Fruit fly (Drosophila melanogaster) whole organism, embryonic: ENCODE measurements around the gene Rtnl1.

Experiments used
- Asciz ChIP-seq: fragments of 200-800 bp; sonication (Bioruptor generic); optimal IDR thresholded peaks from 2 replicates; lab custom pipeline; 2017; ENCODE audit warnings: missing biosample characterization, mild to moderate bottlenecking, missing genetic modification characterization, missing genetic modification reagents
- BEAF-32 ChIP-seq: fragments of 200-800 bp; sonication (Bioruptor generic); optimal IDR thresholded peaks from 3 replicates; lab custom pipeline; 2017; ENCODE audit warnings: missing biosample characterization, missing genetic modification characterization, mild to moderate bottlenecking, moderate library complexity, missing genetic modification reagents
- Bgb ChIP-seq: fragments of 200-800 bp; sonication (Bioruptor generic); IDR thresholded peaks from 2 replicates; pipeline ENCODE4 v1.3.6; 2022; ENCODE audit warnings: missing biosample characterization, missing genetic modification characterization; ENCODE audit not compliant: partially characterized antibody
- Bteb2 ChIP-seq: fragments of 200-800 bp; sonication (Bioruptor generic); optimal IDR thresholded peaks from 2 replicates; lab custom pipeline; 2016; ENCODE audit warnings: missing biosample characterization, missing genetic modification characterization
- CG10267 ChIP-seq: fragments of 200-800 bp; sonication (Bioruptor generic); optimal IDR thresholded peaks from 2 replicates; lab custom pipeline; 2018; ENCODE audit warnings: missing biosample characterization, mild to moderate bottlenecking, missing genetic modification characterization, moderate library complexity
- CG10431 ChIP-seq: fragments of 200-800 bp; sonication (Bioruptor generic); optimal IDR thresholded peaks from 3 replicates; lab custom pipeline; 2018; ENCODE audit warnings: missing biosample characterization, mild to moderate bottlenecking, missing genetic modification characterization
- CG14050 ChIP-seq: fragments of 200-800 bp; sonication (Bioruptor generic); IDR thresholded peaks from 3 replicates; pipeline ENCODE4 v1.3.6; 2022; ENCODE audit warnings: missing biosample characterization, missing genetic modification characterization
- CG15073 ChIP-seq: fragments of 200-800 bp; sonication (Bioruptor generic); optimal IDR thresholded peaks from 2 replicates; lab custom pipeline; 2016; ENCODE audit warnings: missing biosample characterization, missing genetic modification characterization
- CG15514 ChIP-seq: fragments of 200-800 bp; sonication (Bioruptor generic); optimal IDR thresholded peaks from 3 replicates; lab custom pipeline; 2017; ENCODE audit warnings: missing biosample characterization, missing genetic modification characterization, mild to moderate bottlenecking, moderate library complexity, missing genetic modification reagents
- CG17568 ChIP-seq: fragments of 200-800 bp; sonication (Bioruptor generic); optimal IDR thresholded peaks from 2 replicates; lab custom pipeline; 2018; ENCODE audit warnings: missing biosample characterization, mild to moderate bottlenecking, missing genetic modification characterization, moderate library complexity
- CG17912 ChIP-seq: fragments of 200-800 bp; sonication (Bioruptor generic); optimal IDR thresholded peaks from 2 replicates; lab custom pipeline; 2018; ENCODE audit warnings: missing biosample characterization, mild to moderate bottlenecking, missing genetic modification characterization
- CG2678 ChIP-seq: fragments of 200-800 bp; sonication (Bioruptor generic); optimal IDR thresholded peaks from 3 replicates; lab custom pipeline; 2019; ENCODE audit warnings: missing biosample characterization, mild to moderate bottlenecking, missing genetic modification characterization, moderate library complexity
- CG3847 ChIP-seq: fragments of 200-800 bp; sonication (Bioruptor generic); IDR thresholded peaks from 2 replicates; pipeline ENCODE4 v1.3.6; 2022; ENCODE audit warnings: missing biosample characterization, missing genetic modification characterization
- CG4730 ChIP-seq: fragments of 200-800 bp; sonication (Bioruptor generic); IDR thresholded peaks from 2 replicates; pipeline ENCODE4 v1.3.6; 2022; ENCODE audit warnings: missing biosample characterization, missing genetic modification characterization
- CG6254 ChIP-seq: fragments of 200-800 bp; sonication (Bioruptor generic); optimal IDR thresholded peaks from 3 replicates; lab custom pipeline; 2017; ENCODE audit warnings: mild to moderate bottlenecking, missing biosample characterization, missing genetic modification reagents, missing genetic modification characterization
- CG6654 ChIP-seq: fragments of 200-800 bp; sonication (Bioruptor generic); optimal IDR thresholded peaks from 2 replicates; lab custom pipeline; 2017; ENCODE audit warnings: missing biosample characterization, mild to moderate bottlenecking, missing genetic modification characterization
- CG6689 ChIP-seq: fragments of 200-800 bp; sonication (Bioruptor generic); IDR thresholded peaks from 2 replicates; pipeline ENCODE4 v1.3.6; 2022; ENCODE audit warnings: missing biosample characterization, missing genetic modification characterization
- CG6813 ChIP-seq: fragments of 200-800 bp; sonication (Bioruptor generic); optimal IDR thresholded peaks from 2 replicates; lab custom pipeline; 2017; ENCODE audit warnings: missing biosample characterization, missing genetic modification characterization, mild to moderate bottlenecking, moderate library complexity, missing genetic modification reagents
- CG7372 ChIP-seq: fragments of 200-800 bp; sonication (Bioruptor generic); IDR thresholded peaks from 2 replicates; pipeline ENCODE4 v1.3.6; 2022; ENCODE audit warnings: missing biosample characterization, missing genetic modification characterization
- CG7963 ChIP-seq: fragments of 200-800 bp; sonication (Bioruptor generic); IDR thresholded peaks from 3 replicates; pipeline ENCODE4 v1.3.6; 2022; ENCODE audit warnings: missing biosample characterization, missing genetic modification characterization; ENCODE audit not compliant: partially characterized antibody
- CHES-1-like ChIP-seq: fragments of 200-800 bp; sonication (Bioruptor generic); optimal IDR thresholded peaks from 2 replicates; lab custom pipeline; 2016; ENCODE audit warnings: missing biosample characterization, missing genetic modification characterization
- CTCF ChIP-seq: fragments of 200-800 bp; sonication (Bioruptor generic); optimal IDR thresholded peaks from 2 replicates; lab custom pipeline; 2017; ENCODE audit warnings: missing biosample characterization, mild to moderate bottlenecking, missing genetic modification characterization, moderate library complexity
- Chrac-16 ChIP-seq: fragments of 200-800 bp; sonication (Bioruptor generic); optimal IDR thresholded peaks from 3 replicates; lab custom pipeline; 2016; ENCODE audit warnings: missing biosample characterization, missing genetic modification characterization
- H2.0 ChIP-seq: fragments of 200-800 bp; sonication (Bioruptor generic); IDR thresholded peaks from 2 replicates; pipeline ENCODE4 v1.3.6; 2022; ENCODE audit warnings: missing biosample characterization, missing genetic modification characterization
- HLH3B ChIP-seq: fragments of 200-800 bp; sonication (Bioruptor generic); IDR thresholded peaks from 2 replicates; pipeline ENCODE4 v1.3.6; 2022; ENCODE audit warnings: missing biosample characterization, missing genetic modification characterization
- HmgZ ChIP-seq: fragments of 200-800 bp; sonication (Bioruptor generic); optimal IDR thresholded peaks from 2 replicates; lab custom pipeline; 2018; ENCODE audit warnings: missing biosample characterization, mild to moderate bottlenecking, missing genetic modification characterization
- Hr78 ChIP-seq, 2 experiments: fragments of 200-800 bp in 1 of 2; fragments of >200 bp in 1 of 2; sonication (Bioruptor generic) in 1 of 2; optimal IDR thresholded peaks; 2 replicates each; lab custom pipeline; 2017 to 2019; ENCODE audit warnings: missing biosample characterization in 2 of 2, missing genetic modification characterization in 2 of 2, mild to moderate bottlenecking in 1 of 2, moderate library complexity in 1 of 2
- Nf-YB ChIP-seq: fragments of 200-800 bp; sonication (Bioruptor generic); optimal IDR thresholded peaks from 3 replicates; lab custom pipeline; 2019; ENCODE audit warnings: missing biosample characterization, mild to moderate bottlenecking, missing genetic modification characterization, moderate library complexity
- Spps ChIP-seq: fragments of 200-800 bp; sonication (Bioruptor generic); optimal IDR thresholded peaks from 2 replicates; lab custom pipeline; 2018; ENCODE audit warnings: missing biosample characterization, mild to moderate bottlenecking, missing genetic modification characterization
- Tbp ChIP-seq: fragments of >200 bp; optimal IDR thresholded peaks from 2 replicates; lab custom pipeline; 2018; ENCODE audit warnings: missing biosample characterization, missing genetic modification characterization
- YL-1 ChIP-seq: fragments of 200-800 bp; sonication (Bioruptor generic); optimal IDR thresholded peaks from 3 replicates; lab custom pipeline; 2017; ENCODE audit warnings: missing biosample characterization, mild to moderate bottlenecking, missing genetic modification characterization
- abd-A ChIP-seq: fragments of 200-800 bp; sonication (Bioruptor generic); optimal IDR thresholded peaks from 3 replicates; lab custom pipeline; 2019; ENCODE audit warnings: missing biosample characterization, mild to moderate bottlenecking, missing genetic modification characterization, moderate library complexity
- ase ChIP-seq: fragments of 200-800 bp; sonication (Bioruptor generic); IDR thresholded peaks from 3 replicates; pipeline ENCODE4 v1.3.6; 2022; ENCODE audit warnings: missing biosample characterization, missing genetic modification characterization
- disco-r ChIP-seq: fragments of 200-800 bp; sonication (Bioruptor generic); optimal IDR thresholded peaks from 2 replicates; lab custom pipeline; 2016; ENCODE audit warnings: missing biosample characterization, missing genetic modification characterization
- dmrt99B ChIP-seq: fragments of 200-800 bp; sonication (Bioruptor generic); optimal IDR thresholded peaks from 2 replicates; lab custom pipeline; 2018; ENCODE audit warnings: missing biosample characterization, mild to moderate bottlenecking, missing genetic modification characterization, moderate library complexity
- eyg ChIP-seq: fragments of 200-800 bp; sonication (Bioruptor generic); optimal IDR thresholded peaks from 3 replicates; lab custom pipeline; 2016; ENCODE audit warnings: missing biosample characterization, missing genetic modification characterization
- gce ChIP-seq: fragments of 200-800 bp; sonication (Bioruptor generic); IDR thresholded peaks from 3 replicates; pipeline ENCODE4 v1.3.6; 2022; ENCODE audit warnings: missing biosample characterization, missing genetic modification characterization
- grau ChIP-seq: fragments of 200-800 bp; optimal IDR thresholded peaks from 3 replicates; lab custom pipeline; 2019; ENCODE audit warnings: missing biosample characterization, mild to moderate bottlenecking, missing genetic modification characterization, moderate library complexity
- hkb ChIP-seq, 2 experiments: fragments of 200-800 bp in 1 of 2; fragments of >200 bp in 1 of 2; sonication (Bioruptor generic) in 1 of 2; IDR thresholded peaks in 1 of 2; optimal IDR thresholded peaks in 1 of 2; 2 replicates each; pipeline versions ENCODE4 v1.3.6 to Lab custom; 2017 to 2022; ENCODE audit warnings: missing biosample characterization in 1 of 2, missing genetic modification characterization in 1 of 2
- inv ChIP-seq: fragments of 200-800 bp; sonication (Bioruptor generic); IDR thresholded peaks from 2 replicates; pipeline ENCODE4 v1.3.6; 2022; ENCODE audit warnings: missing biosample characterization, missing genetic modification characterization; ENCODE audit not compliant: partially characterized antibody
- kay ChIP-seq: fragments of 200-800 bp; sonication (Bioruptor generic); optimal IDR thresholded peaks from 2 replicates; lab custom pipeline; 2016; ENCODE audit warnings: missing biosample characterization, missing genetic modification characterization
- pb ChIP-seq: fragments of 200-800 bp; sonication (Bioruptor generic); optimal IDR thresholded peaks from 3 replicates; lab custom pipeline; 2016; ENCODE audit warnings: missing biosample characterization, missing genetic modification characterization
- pita ChIP-seq: fragments of 200-800 bp; sonication (Bioruptor generic); optimal IDR thresholded peaks from 2 replicates; lab custom pipeline; 2017; ENCODE audit warnings: missing biosample characterization, mild to moderate bottlenecking, missing genetic modification characterization
- rib ChIP-seq: fragments of 200-800 bp; sonication (Bioruptor generic); IDR thresholded peaks from 2 replicates; pipeline ENCODE4 v1.3.6; 2022; ENCODE audit warnings: missing biosample characterization, missing genetic modification characterization
- sc ChIP-seq, 3 experiments: fragments of >200 bp in 2 of 3; fragments of 200-800 bp in 1 of 3; sonication (Bioruptor generic) in 1 of 3; optimal IDR thresholded peaks; 2 replicates in 2 of 3; 3 replicates in 1 of 3; lab custom pipeline; 2017; ENCODE audit warnings: mild to moderate bottlenecking in 1 of 3, missing biosample characterization in 1 of 3, missing genetic modification characterization in 1 of 3, missing genetic modification reagents in 1 of 3
- sens ChIP-seq: fragments of 200-800 bp; sonication (Bioruptor generic); peaks from one replicate; lab custom pipeline; 2016; ENCODE audit warnings: missing biosample characterization, missing genetic modification characterization
- sim ChIP-seq: fragments of 200-800 bp; sonication (Bioruptor generic); IDR thresholded peaks from 2 replicates; pipeline ENCODE4 v1.3.6; 2022; ENCODE audit warnings: missing biosample characterization, missing genetic modification characterization
- stwl ChIP-seq: fragments of 200-800 bp; sonication (Bioruptor generic); optimal IDR thresholded peaks from 3 replicates; lab custom pipeline; 2018; ENCODE audit warnings: missing biosample characterization, mild to moderate bottlenecking, missing genetic modification characterization, moderate library complexity

Rtnl1 gene

DNA sequence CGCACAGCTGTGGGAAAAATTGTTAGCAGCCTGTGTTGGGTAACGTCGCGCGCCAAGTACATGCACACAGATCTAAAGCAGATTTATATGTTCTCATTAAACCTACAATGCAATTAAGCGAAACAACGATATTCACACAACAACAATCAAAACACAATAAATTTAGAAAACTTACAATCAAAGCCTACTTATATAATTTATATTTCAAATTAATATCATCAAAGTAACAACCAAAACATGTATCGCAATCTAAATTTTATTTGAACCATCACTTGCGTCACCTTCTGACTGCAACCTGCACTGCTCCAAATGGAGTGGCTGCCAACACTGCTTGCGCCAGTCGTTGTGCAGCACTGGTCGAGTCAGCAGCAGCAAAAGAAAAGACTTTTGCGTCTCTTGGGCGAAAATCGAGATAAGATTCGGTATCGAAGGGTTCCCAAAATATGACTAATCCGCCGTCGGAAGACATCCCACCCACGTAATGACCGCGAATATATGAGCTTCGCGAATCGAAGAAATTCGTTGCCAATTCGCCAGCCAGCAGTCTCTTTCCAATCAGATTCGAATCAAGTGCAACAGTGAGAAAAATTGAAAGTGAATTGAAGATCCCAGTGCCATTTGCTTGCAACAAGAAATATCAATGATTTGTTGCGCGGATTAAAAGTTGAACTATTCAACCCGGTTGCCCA is 28.1 kb downstream of the Rtnl1 start, which contains the start of the genes CG8892 and CG34126 (continued):
- peak; percentile 93 for TF ChIP-seq Asciz (GFP tag; lab: Kevin White, UChicago)
- peak; percentile 93 for TF ChIP-seq hkb (optimal IDR thresholded peaks at IDR 0.05; lab: Kevin White, UChicago)
- peak; percentile 92 for TF ChIP-seq hkb (GFP tag; IDR thresholded peaks at IDR 0.05; lab: Robert Waterston, UW)
- TF ChIP-seq Bteb2 (GFP tag; lab: Kevin White, UChicago) = peak; percentile 94
- no peak for TF ChIP-seq sc (optimal IDR thresholded peaks at IDR 0.05; lab: Kevin White, UChicago)
- peak; percentile 96 for TF ChIP-seq sc (GFP tag; optimal IDR thresholded peaks at IDR 0.05; lab: Kevin White, UChicago)
- peak; percentile 92 for TF ChIP-seq ase (GFP tag; lab: Robert Waterston, UW)
- peak; percentile 75 for TF ChIP-seq Tbp (GFP tag; lab: Kevin White, UChicago)
- TF ChIP-seq HLH3B (GFP tag; lab: Robert Waterston, UW) = peak; percentile 94
- TF ChIP-seq eyg (GFP tag; lab: Kevin White, UChicago) = peak; percentile 92
- peak; percentile 91 for TF ChIP-seq Spps (tag; lab: Kevin White, UChicago)
- peak in 1 of 2 experiments; percentile 75 for TF ChIP-seq Hr78 (GFP tag; optimal IDR thresholded peaks at IDR 0.05; lab: Kevin White, UChicago)
- peak; percentile 93 for TF ChIP-seq CG15514 (GFP tag; lab: Kevin White, UChicago)
- peak; percentile 97 for TF ChIP-seq CG2678 (tag; lab: Kevin White, UChicago)
- peak; percentile 100 for TF ChIP-seq CG10267 (tag; lab: Kevin White, UChicago)
- TF ChIP-seq sens (GFP tag; lab: Kevin White, UChicago) = peak; percentile 99
- peak; percentile 82 for TF ChIP-seq CG17912 (GFP tag; lab: Kevin White, UChicago)
- peak; percentile 96 for TF ChIP-seq CHES-1-like (GFP tag; lab: Kevin White, UChicago)
- no peak for TF ChIP-seq inv
- TF ChIP-seq CG4730 = peak; percentile 95
- peak; percentile 87 for TF ChIP-seq sim (GFP tag; lab: Robert Waterston, UW)
- peak; percentile 98 for TF ChIP-seq HmgZ (tag; lab: Kevin White, UChicago)
- peak; percentile 97 for TF ChIP-seq CG7372
- peak; percentile 92 for TF ChIP-seq YL-1
- peak; percentile 95 for TF ChIP-seq dmrt99B
- peak; percentile 57 for TF ChIP-seq CTCF
- TF ChIP-seq Chrac-16 (GFP tag; lab: Kevin White, UChicago) = peak; percentile 99
- peak; percentile 85 for TF ChIP-seq pb
- TF ChIP-seq pita (GFP tag; lab: Kevin White, UChicago) = no peak
- peak; percentile 99 for TF ChIP-seq CG3847 (GFP tag; lab: Robert Waterston, UW)
- peak; percentile 89 for TF ChIP-seq CG6254 (GFP tag; lab: Kevin White, UChicago)
- TF ChIP-seq H2.0 = peak; percentile 92
- TF ChIP-seq CG6654 (GFP tag; lab: Kevin White, UChicago) = peak; percentile 86
- TF ChIP-seq CG6813 (GFP tag; lab: Kevin White, UChicago) = peak; percentile 90
- TF ChIP-seq CG17568 (GFP tag; lab: Kevin White, UChicago) = no peak
- TF ChIP-seq CG6689 (GFP tag; lab: Robert Waterston, UW) = peak; percentile 100
- peak; percentile 96 for TF ChIP-seq kay (GFP tag; lab: Kevin White, UChicago)
- TF ChIP-seq disco-r = peak; percentile 83
- TF ChIP-seq Nf-YB (GFP tag; lab: Kevin White, UChicago) = peak; percentile 81
- peak; percentile 78; the same call in 2 of the 3 replicates for TF ChIP-seq gce (GFP tag; lab: Robert Waterston, UW)
- TF ChIP-seq CG15073 (GFP tag; lab: Kevin White, UChicago) = peak; percentile 84
- peak; percentile 96 for TF ChIP-seq grau (tag; lab: Kevin White, UChicago)
- TF ChIP-seq abd-A = peak; percentile 89
- TF ChIP-seq CG7963 (GFP tag; lab: Robert Waterston, UW) = no peak
- TF ChIP-seq rib (GFP tag; lab: Robert Waterston, UW) = peak; percentile 93
- TF ChIP-seq CG10431 (GFP tag; lab: Kevin White, UChicago) = peak; percentile 84
- peak; percentile 89 for TF ChIP-seq CG14050 (GFP tag; lab: Robert Waterston, UW)
- TF ChIP-seq BEAF-32 = peak; percentile 68
- TF ChIP-seq stwl (tag; lab: Kevin White, UChicago) = peak; percentile 89
- TF ChIP-seq Bgb (GFP tag; lab: Robert Waterston, UW) = peak; percentile 45; the same call in 1 of the 2 replicates
